Worm (Caenorhabditis elegans) whole organism, young adult: ENCODE measurements around the gene F56A8.5.

Source experiments
- T07F8.4 ChIP-seq: sonication (generic microtip); optimal IDR thresholded peaks from 2 replicates; lab custom pipeline; 2016; ENCODE audit warnings: mild to moderate bottlenecking, missing genetic modification characterization, moderate library complexity, missing compliant biosample characterization
- ama-1 ChIP-seq, 3 experiments: fragments of 150-350 bp in 1 of 3; sonication (generic microtip) in 2 of 3; optimal IDR thresholded peaks; 2 replicates each; lab custom pipeline; 2014 to 2018; ENCODE audit warnings: missing biosample characterization in 2 of 3, missing genetic modification characterization in 2 of 3, missing genetic modification reagents in 2 of 3
- lin-35 ChIP-seq, 3 experiments: fragments of 150-350 bp in 2 of 3; sonication (generic microtip) in 1 of 3; optimal IDR thresholded peaks; 2 replicates each; lab custom pipeline; 2014 to 2018; ENCODE audit warnings: missing biosample characterization in 3 of 3, missing genetic modification characterization in 3 of 3, missing genetic modification reagents in 3 of 3
- nfyb-1 ChIP-seq: fragments of 200-800 bp; sonication (Bioruptor generic); IDR thresholded peaks from 2 replicates; pipeline ENCODE4 v1.3.6; 2022; ENCODE audit warnings: missing genetic modification reagents, missing genetic modification characterization, missing compliant biosample characterization
- snpc-4 ChIP-seq, 5 experiments: fragments of 150-350 bp in 1 of 5; sonication (generic microtip) in 4 of 5; optimal IDR thresholded peaks; 2 replicates each; lab custom pipeline; 2014 to 2018; ENCODE audit warnings: missing genetic modification characterization in 5 of 5, missing biosample characterization in 3 of 5, antibody characterized with exemption in 2 of 5, mild to moderate bottlenecking in 2 of 5, missing compliant biosample characterization in 2 of 5, missing genotype in 2 of 5, moderate library complexity in 2 of 5, missing genetic modification reagents in 1 of 5

DNA sequence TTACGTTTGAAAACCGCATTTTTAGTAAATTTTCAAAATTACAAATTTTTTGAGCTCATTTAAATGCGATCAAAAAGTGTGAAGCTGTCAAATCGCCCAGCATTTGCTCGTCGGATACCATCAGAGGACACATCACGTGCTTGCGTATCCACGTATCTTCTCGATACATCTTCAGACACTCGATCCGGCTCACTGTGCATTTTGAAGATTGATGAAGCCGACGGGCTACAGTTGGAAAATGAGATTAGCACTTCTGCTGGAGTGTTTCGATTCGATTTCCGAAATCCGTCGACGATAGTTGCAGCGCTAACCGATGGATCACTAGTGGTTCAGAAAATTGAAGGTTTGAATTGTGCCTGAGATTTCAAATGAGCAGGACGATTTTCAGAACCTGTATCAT is 49.4 kb downstream of the F56A8.5 start, which contains the start of gene dph-7:
- TF ChIP-seq T07F8.4 (tag; lab: Kevin White, UChicago) (no peak), ama-1 (optimal IDR thresholded peaks at IDR 0.05; lab: Kevin White, UChicago) (no peak), ama-1 (GFP tag; optimal IDR thresholded peaks at IDR 0.05; lab: Kevin White, UChicago) (no peak), snpc-4 (GFP tag; optimal IDR thresholded peaks at IDR 0.05; lab: Kevin White, UChicago) (no peak), snpc-4 (tag; optimal IDR thresholded peaks at IDR 0.05; lab: Kevin White, UChicago) (no peak), nfyb-1 (GFP tag; lab: Robert Waterston, UW) (no peak), lin-35 (GFP tag; optimal IDR thresholded peaks at IDR 0.05; lab: Kevin White, UChicago) (no peak)
